Fruit fly (Drosophila melanogaster): ENCODE results near the gene CG1637.

- TF ChIP-seq Dref (GFP tag; IDR thresholded peaks at IDR 0.05) (no peak), chinmo (GFP tag; IDR thresholded peaks at IDR 0.05; ENCODE audit: partially characterized antibody) (no peak), HLH3B (GFP tag; IDR thresholded peaks at IDR 0.05) (no peak), NK7.1 (GFP tag; optimal IDR thresholded peaks at IDR 0.05) (no peak), bcd (GFP tag; optimal IDR thresholded peaks at IDR 0.05) (no peak), Sox102F (GFP tag; optimal IDR thresholded peaks at IDR 0.05) (no peak), lov (optimal IDR thresholded peaks at IDR 0.05) (no peak), lov (GFP tag; IDR thresholded peaks at IDR 0.05) (no peak), pho (GFP tag; optimal IDR thresholded peaks at IDR 0.05) (no peak), sna (GFP tag; IDR thresholded peaks at IDR 0.05; ENCODE audit: partially characterized antibody) (no peak), Hey (tag; optimal IDR thresholded peaks at IDR 0.05) (no peak), fru (optimal IDR thresholded peaks at IDR 0.05) (no peak), CG2120 (GFP tag; optimal IDR thresholded peaks at IDR 0.05) (no peak), CG10979 (tag; optimal IDR thresholded peaks at IDR 0.05) (no peak), da (GFP tag; optimal IDR thresholded peaks at IDR 0.05) (no peak)
Observed at dm6 chrX:10905467-10905866, 27.8 kb upstream of the CG1637 start, which contains the start of gene CG43901.

All from whole organism, embryonic.